Worm (Caenorhabditis elegans): ENCODE measurements around the gene F31D5.6.

F31D5.6 gene

DNA sequence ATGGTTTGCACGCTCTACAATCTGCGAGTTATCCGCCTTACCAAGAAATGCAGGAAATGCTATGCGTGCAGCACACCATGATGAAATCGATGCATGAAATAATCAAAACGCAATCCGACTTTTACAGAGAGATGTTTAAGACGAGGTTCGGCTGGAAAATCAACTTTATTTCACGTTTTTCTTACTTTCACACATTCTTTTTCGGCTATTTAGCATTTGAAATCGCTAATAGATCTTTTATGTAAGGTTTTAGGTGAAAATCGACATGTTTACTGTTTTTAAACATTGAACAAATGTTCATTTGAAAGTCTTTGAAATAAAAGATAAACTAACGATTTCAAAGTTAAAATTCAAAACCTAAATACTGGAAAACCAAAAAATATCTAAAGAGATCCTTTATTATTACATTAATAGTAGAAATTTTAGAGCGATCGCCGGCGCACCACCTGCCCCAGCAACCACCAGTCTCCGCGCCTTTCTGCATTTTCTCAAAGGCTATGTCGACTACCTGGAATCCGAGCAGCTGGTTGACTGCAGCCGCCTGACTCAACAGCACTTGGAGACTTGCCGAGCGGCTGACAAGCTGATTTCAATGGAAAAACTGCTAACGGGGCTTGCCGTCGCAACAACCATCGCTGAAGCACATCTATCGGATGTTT, 18.7 kb downstream of the F31D5.6 start:
- TF ChIP-seq blmp-1 (tag; optimal IDR thresholded peaks at IDR 0.05) (no peak), sem-2 (GFP tag; optimal IDR thresholded peaks at IDR 0.05) (no peak), drap-1 (GFP tag; optimal IDR thresholded peaks at IDR 0.05) (no peak), elt-1 (tag; optimal IDR thresholded peaks at IDR 0.05; ENCODE audit: borderline replicate concordance, insufficient read depth) (no peak), bed-3 (GFP tag; optimal IDR thresholded peaks at IDR 0.05) (no peak), cnd-1 (tag; optimal IDR thresholded peaks at IDR 0.05) (no peak), nhr-237 (tag; optimal IDR thresholded peaks at IDR 0.05) (no peak), unc-39 (tag; optimal IDR thresholded peaks at IDR 0.05) (no peak), ztf-11 (tag; optimal IDR thresholded peaks at IDR 0.05) (no peak), lin-13 (tag; optimal IDR thresholded peaks at IDR 0.05) (no peak), flh-1 (GFP tag; optimal IDR thresholded peaks at IDR 0.05) (no peak), snpc-4 (tag; optimal IDR thresholded peaks at IDR 0.05) (no peak), tbx-8 (GFP tag; optimal IDR thresholded peaks at IDR 0.05) (no peak)

DNA sequence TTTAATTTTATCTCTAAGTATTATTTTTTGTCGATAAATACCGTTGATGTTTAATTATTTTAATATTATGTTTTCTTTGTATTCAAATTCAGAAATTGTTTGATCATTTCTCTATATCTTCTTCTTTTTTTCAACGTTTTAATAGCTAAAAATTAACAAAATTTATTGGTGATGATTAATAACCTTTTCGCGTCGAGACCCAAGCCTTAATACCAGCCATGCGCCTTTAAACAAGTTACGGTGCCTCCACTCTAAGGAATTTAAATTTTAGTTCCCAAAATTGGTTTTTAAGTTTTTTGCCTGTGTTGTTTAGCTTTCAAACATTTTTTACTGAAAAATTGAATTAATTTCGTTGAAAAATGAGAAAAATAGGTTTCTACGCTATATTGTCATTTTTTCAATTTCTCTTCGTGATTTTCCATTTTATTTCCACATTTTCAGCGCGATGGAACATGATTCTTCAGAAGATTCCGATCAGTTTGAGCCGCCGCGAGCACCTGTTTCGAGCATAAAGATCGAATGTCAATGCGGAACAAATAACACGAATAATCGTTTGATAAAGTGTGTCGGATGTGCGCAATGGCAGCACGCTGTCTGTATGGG, 19.7 kb downstream of the F31D5.6 start, which contains the start of gene C16A11.3:
Gene C16A11.3 (plus strand): TSS at position 440 of the 603 bp plus-strand sequence.
- TF ChIP-seq nhr-28 (tag; optimal IDR thresholded peaks at IDR 0.05) (no peak), unc-120 (tag; optimal IDR thresholded peaks at IDR 0.05; ENCODE audit: poor library complexity, severe bottlenecking) (no peak), mab-5 (tag; optimal IDR thresholded peaks at IDR 0.05) (no peak), drap-1 (GFP tag; optimal IDR thresholded peaks at IDR 0.05) (no peak), blmp-1 (tag; optimal IDR thresholded peaks at IDR 0.05) (no peak), snpc-4 (tag; optimal IDR thresholded peaks at IDR 0.05) (no peak), sptf-1 (tag; optimal IDR thresholded peaks at IDR 0.05) (no peak), bed-3 (GFP tag; optimal IDR thresholded peaks at IDR 0.05) (no peak), tbx-8 (GFP tag; optimal IDR thresholded peaks at IDR 0.05) (no peak), M03D4.4 (tag; optimal IDR thresholded peaks at IDR 0.05) (no peak), ceh-39 (tag; optimal IDR thresholded peaks at IDR 0.05) (no peak), cnd-1 (tag; optimal IDR thresholded peaks at IDR 0.05) (no peak), mep-1 (tag; optimal IDR thresholded peaks at IDR 0.05) (no peak), lsy-2 (tag; optimal IDR thresholded peaks at IDR 0.05) (no peak)

DNA sequence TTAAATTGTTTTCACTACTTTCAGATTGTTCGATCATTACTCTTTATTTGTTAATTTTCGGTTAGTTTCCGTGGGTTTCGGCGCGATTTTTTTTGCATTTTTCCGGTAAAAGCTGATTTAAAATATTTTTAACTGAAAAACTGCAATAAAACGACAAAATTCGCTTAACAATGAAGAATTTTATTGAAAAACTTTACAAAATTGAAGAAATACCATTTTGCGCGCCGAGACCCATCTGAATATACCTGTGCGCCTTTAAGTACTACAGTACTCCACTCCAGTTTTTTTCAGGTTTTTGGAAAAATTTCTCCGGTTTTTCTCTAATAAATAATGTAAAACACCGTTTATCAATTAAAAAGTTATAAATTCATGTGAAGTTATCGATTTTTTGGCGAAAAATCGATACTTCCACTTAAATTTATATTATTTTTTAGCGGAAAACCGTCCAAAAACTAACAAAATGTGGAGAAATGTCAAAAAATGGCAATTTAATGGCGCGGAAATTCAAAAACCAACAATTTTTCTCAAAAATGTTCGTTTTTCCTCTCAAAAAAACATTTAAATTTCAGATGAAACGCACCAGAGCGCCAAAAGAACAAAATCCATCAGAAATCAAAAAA, 21.4 kb downstream of the F31D5.6 start, which contains the start of gene C16A11.10:
Gene C16A11.10 (plus strand): TSS at position 570 of the 620 bp plus-strand sequence.
- TF ChIP-seq ceh-39 (tag; optimal IDR thresholded peaks at IDR 0.05) (no peak), pha-4 (tag; optimal IDR thresholded peaks at IDR 0.05) (no peak), nhr-12 (tag; optimal IDR thresholded peaks at IDR 0.05) (no peak)

DNA sequence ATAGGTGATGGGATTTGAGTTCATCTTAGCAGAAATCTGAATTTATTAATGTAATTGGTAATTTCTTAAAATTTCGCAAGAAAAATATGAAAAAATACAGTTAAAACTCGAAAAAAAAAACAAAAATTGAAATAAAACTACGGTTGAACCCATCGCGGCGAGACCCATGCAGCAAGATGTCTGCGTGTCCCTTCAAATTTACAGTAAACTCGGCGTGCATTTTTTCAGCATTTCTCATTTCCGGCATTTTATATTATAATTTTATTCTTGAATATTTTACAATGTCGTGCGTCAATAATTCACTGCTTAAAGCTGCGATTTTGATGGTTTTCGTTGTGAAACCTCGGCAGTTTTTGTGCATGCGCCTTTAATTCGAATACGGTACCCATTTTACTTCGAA, 26.5 kb downstream of the F31D5.6 start, which contains the start of gene fbxc-43:
Gene fbxc-43 (minus strand): TSS at position 38 of the 400 bp plus-strand sequence.
- TF ChIP-seq sem-2 (GFP tag; optimal IDR thresholded peaks at IDR 0.05) (no peak), snpc-4 (tag; optimal IDR thresholded peaks at IDR 0.05) (no peak), elt-1 (tag; optimal IDR thresholded peaks at IDR 0.05; ENCODE audit: borderline replicate concordance, insufficient read depth) (no peak), ztf-11 (tag; optimal IDR thresholded peaks at IDR 0.05) (no peak), zip-8 (tag; optimal IDR thresholded peaks at IDR 0.05) (no peak), elt-3 (tag; optimal IDR thresholded peaks at IDR 0.05) (no peak)

DNA sequence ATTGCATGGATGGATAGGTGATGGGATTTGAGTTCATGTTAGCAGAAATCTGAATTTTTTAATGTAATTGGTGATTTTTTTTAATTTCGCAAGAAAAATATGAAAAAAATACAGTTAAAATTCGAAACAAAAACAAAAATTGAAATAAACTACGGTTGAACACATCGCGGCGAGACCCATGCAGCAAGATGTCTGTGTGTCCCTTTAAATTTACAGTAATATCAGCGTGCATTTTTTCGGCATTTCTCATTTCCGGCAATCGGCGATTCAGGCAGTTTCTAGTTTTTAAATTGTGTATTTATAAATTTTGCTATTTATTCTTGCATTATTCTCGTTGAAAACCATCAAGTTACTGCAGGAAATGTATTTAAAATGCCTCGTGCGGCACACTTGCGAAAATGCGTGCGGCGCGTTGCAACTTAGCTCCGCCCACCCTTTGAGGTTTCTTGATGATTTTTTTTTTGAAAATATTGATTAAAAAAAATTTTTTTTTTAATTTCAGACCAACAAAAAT, 28.3 kb downstream of the F31D5.6 start, which contains the start of the genes fbxc-44 and C16A11.2:
Gene fbxc-44 (minus strand): TSS at position 51 of the 514 bp plus-strand sequence.
Gene C16A11.2 (plus strand): TSS at position 503 of the 514 bp plus-strand sequence.
- TF ChIP-seq unc-120 (tag; optimal IDR thresholded peaks at IDR 0.05; ENCODE audit: poor library complexity, severe bottlenecking) = peak; percentile 29
- TF ChIP-seq nhr-12 (tag; optimal IDR thresholded peaks at IDR 0.05) = no peak
- no peak for TF ChIP-seq nhr-237 (tag; optimal IDR thresholded peaks at IDR 0.05)
- TF ChIP-seq lin-13 (tag; optimal IDR thresholded peaks at IDR 0.05) = peak; percentile 27
- peak; percentile 85 for TF ChIP-seq M03D4.4 (tag; optimal IDR thresholded peaks at IDR 0.05)
- peak; percentile 40 for TF ChIP-seq ham-2 (GFP tag; optimal IDR thresholded peaks at IDR 0.05)
- peak; percentile 12 for TF ChIP-seq elt-1 (tag; optimal IDR thresholded peaks at IDR 0.05; ENCODE audit: borderline replicate concordance, insufficient read depth)
- TF ChIP-seq mab-5 (tag; optimal IDR thresholded peaks at IDR 0.05) = peak; percentile 55
- TF ChIP-seq lin-32 (GFP tag; optimal IDR thresholded peaks at IDR 0.05) = peak; percentile 0
- TF ChIP-seq mep-1 (tag; optimal IDR thresholded peaks at IDR 0.05) = peak; percentile 69
- TF ChIP-seq bed-3 (GFP tag; optimal IDR thresholded peaks at IDR 0.05) = peak; percentile 60
- TF ChIP-seq ceh-39 (tag; optimal IDR thresholded peaks at IDR 0.05) = no peak
- TF ChIP-seq unc-39 (tag; optimal IDR thresholded peaks at IDR 0.05) = no peak
- TF ChIP-seq ceh-43 (GFP tag; optimal IDR thresholded peaks at IDR 0.05) = peak; percentile 76
- no peak for TF ChIP-seq elt-3 (tag; optimal IDR thresholded peaks at IDR 0.05)
- TF ChIP-seq tbx-8 (GFP tag; optimal IDR thresholded peaks at IDR 0.05) = no peak
- peak; percentile 15 for TF ChIP-seq sem-2 (GFP tag; optimal IDR thresholded peaks at IDR 0.05)
- TF ChIP-seq ceh-83 (GFP tag; optimal IDR thresholded peaks at IDR 0.05) = peak; percentile 76
- TF ChIP-seq hlh-1 (tag; optimal IDR thresholded peaks at IDR 0.05) = peak; percentile 40
- peak; percentile 89 for TF ChIP-seq sptf-1 (tag; optimal IDR thresholded peaks at IDR 0.05)
- TF ChIP-seq blmp-1 (tag; optimal IDR thresholded peaks at IDR 0.05) = peak; percentile 21
- TF ChIP-seq drap-1 (GFP tag; optimal IDR thresholded peaks at IDR 0.05) = peak; percentile 49
- TF ChIP-seq ztf-11 (tag; optimal IDR thresholded peaks at IDR 0.05) = peak; percentile 54
- TF ChIP-seq lsy-2 (tag; optimal IDR thresholded peaks at IDR 0.05) = peak; percentile 58
- peak; percentile 69 for TF ChIP-seq mls-2 (tag; optimal IDR thresholded peaks at IDR 0.05)
- TF ChIP-seq cnd-1 (tag; optimal IDR thresholded peaks at IDR 0.05) = peak; percentile 54

Measured in whole organism, mixed stage, embryonic.